Worm (Caenorhabditis elegans): Measurements from ENCODE around the gene Y57G11C.1147.
A peak's percentile ranks its signal among the peaks of the same experiment; 100 is the strongest.

Gene Y57G11C.1147

DNA sequence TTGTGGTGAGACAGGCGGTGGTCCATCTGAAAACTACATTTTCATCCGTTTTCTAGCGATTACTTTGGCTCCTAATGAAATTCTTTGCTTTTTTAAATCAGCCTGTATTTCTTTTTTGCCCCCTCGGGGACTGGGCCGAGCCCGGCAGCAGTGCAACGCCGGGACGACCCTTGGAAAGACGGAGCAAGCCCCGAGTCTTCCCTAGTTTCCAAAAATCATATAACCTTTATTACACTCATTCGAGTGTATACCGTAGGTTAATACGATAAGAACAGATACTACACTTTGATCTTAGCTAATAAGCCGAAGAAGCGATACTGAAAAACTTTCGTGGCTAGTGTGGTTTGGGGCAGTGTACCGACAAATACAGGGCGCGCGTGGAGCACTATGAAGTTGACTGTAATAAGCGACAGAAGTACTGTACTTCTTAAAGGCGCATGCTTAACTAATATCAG is 32.6 kb downstream of the Y57G11C.1147 start:
- TF ChIP-seq ceh-30 (tag; optimal IDR thresholded peaks at IDR 0.05) (no peak), unc-86 (tag; optimal IDR thresholded peaks at IDR 0.05) (no peak), mec-3 (tag; optimal IDR thresholded peaks at IDR 0.05; ENCODE audit: borderline replicate concordance) (no peak)

DNA sequence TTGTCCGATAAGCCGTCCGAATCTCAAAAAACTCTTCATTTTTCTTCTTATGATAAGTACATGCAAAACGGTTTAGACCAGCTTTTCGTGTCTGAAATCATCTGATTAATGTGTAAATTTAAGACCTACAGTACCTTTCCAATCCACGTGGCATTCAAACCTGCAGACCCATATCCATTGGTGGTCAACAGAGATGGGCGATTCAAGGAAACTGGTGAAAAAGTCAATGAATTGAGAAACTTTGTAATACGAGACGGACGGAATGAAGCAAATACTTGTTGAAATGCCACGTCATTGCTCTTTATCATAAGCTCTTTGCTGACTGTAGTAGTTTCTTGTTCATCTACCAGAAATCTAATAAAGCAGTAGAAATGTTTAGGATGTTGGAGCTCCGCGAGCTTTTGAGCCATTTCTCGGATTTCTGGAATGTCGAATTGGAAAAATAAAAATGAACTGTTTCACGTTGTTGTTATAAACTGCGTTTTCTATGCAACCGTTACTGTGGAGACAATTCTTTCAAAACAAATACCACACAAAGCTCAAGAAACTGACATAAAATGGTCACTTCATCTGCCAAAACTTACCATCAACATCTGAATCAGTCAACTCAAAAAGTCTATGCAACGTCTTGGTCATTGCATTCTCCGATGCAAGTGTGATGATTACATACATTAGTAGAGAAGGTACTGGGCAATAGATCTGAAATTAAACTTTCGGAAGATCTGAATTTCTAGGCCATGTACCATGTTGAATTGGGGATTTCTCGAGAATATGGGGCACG is 33.2 kb downstream of the Y57G11C.1147 start:
- TF ChIP-seq fkh-6 (tag; optimal IDR thresholded peaks at IDR 0.05) (no peak), ceh-2 (tag; optimal IDR thresholded peaks at IDR 0.05) (no peak), npax-4 (tag; optimal IDR thresholded peaks at IDR 0.05) (no peak), fax-1 (tag; optimal IDR thresholded peaks at IDR 0.05) (no peak), pha-4 (tag; optimal IDR thresholded peaks at IDR 0.05) (no peak), ceh-18 (tag; optimal IDR thresholded peaks at IDR 0.05) (no peak), Y22D7AL.16 (tag; optimal IDR thresholded peaks at IDR 0.05) (no peak)

DNA sequence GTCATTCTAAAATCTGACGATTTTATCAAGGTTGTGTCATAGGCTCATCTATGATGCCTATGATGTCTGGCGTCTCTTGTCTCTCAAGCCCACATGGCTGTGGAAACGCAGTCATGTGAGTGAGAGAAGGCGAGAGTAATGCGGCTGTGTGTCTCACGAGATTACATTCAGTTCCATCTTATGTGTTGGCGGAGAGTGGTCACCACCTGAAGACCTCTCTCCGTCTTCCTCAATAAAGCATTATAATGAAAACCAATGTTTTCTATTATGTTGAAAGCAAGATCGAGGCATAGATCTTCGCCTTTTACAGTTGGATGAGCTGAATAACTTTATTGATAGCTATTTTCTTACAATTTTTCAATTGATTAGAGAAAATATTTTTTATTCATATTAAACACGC is 34.0 kb downstream of the Y57G11C.1147 start:
- TF ChIP-seq nfya-1 (tag; optimal IDR thresholded peaks at IDR 0.05), result peak; percentile 27
- peak; percentile 40 for TF ChIP-seq ceh-18 (tag; optimal IDR thresholded peaks at IDR 0.05)
- peak; percentile 93 for TF ChIP-seq hlh-30 (tag; optimal IDR thresholded peaks at IDR 0.05; ENCODE audit: insufficient read depth)
- peak; percentile 44 for TF ChIP-seq ceh-31 (tag; optimal IDR thresholded peaks at IDR 0.05)
- peak; percentile 4 for TF ChIP-seq elt-2 (tag; optimal IDR thresholded peaks at IDR 0.05)
- peak; percentile 16 for TF ChIP-seq unc-42 (tag; optimal IDR thresholded peaks at IDR 0.05)
- peak; percentile 24 for TF ChIP-seq tbx-2 (tag; optimal IDR thresholded peaks at IDR 0.05)
- 0 out of 2 replicates have a peak, but pooled peaks have one; percentile 43 for TF ChIP-seq sox-2 (GFP tag; IDR thresholded peaks at IDR 0.05)

DNA sequence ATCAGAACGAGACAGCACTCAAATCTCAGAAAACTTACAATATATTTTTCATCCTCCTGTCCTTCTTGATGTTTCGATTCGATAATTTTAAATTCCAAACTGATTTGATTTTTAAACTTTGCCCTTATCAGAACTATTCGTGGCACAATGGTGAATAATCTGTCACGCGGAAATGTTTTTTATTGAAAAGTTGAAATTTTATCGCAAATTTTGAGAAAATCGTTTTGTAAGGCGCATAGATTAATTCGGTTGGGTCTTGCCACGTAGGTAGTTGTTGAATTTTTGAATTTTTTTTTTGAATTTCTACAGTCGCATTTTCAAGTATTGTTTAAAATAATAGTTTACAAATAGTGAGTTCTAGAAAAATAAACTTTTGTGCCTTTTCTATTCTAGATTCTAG is 36.5 kb downstream of the Y57G11C.1147 start, which contains the start of gene ptp-5.2:
Gene ptp-5.2 (minus strand): TSS at position 101 of the 400 bp plus-strand sequence.
- no peak for TF ChIP-seq pha-4 (tag; optimal IDR thresholded peaks at IDR 0.05)
- TF ChIP-seq T23F11.4 (GFP tag; optimal IDR thresholded peaks at IDR 0.05), result no peak
- no peak for TF ChIP-seq hlh-15 (tag; optimal IDR thresholded peaks at IDR 0.05)

DNA sequence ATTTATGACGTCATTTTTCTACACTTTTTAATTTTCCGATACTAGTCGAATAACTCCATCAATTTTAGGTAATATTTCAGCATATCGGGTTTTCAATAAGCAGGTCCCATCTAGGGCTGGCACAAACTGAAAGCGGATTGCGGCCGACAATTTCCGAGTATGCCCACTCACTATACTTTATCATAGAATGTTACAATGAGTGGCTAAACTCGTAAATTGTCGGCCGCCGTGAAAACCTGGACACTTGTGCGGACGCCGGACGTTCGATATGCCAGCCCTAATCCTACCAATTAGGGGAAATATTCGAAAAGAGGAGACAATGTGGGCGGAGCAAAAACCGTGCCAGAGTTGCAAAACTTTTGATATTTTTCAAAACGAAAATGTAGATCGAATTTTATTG is 37.7 kb downstream of the Y57G11C.1147 start:
- TF ChIP-seq nhr-232 (tag; optimal IDR thresholded peaks at IDR 0.05) (no peak), ceh-22 (tag; optimal IDR thresholded peaks at IDR 0.05) (no peak), dve-1 (tag; optimal IDR thresholded peaks at IDR 0.05) (no peak), ahr-1 (tag; optimal IDR thresholded peaks at IDR 0.05) (no peak), fax-1 (tag; optimal IDR thresholded peaks at IDR 0.05) (no peak), nhr-11 (tag; optimal IDR thresholded peaks at IDR 0.05) (no peak), elt-2 (tag; optimal IDR thresholded peaks at IDR 0.05) (no peak), C08G9.2 (tag; optimal IDR thresholded peaks at IDR 0.05) (no peak), pat-9 (tag; optimal IDR thresholded peaks at IDR 0.05) (no peak), fkh-10 (GFP tag; optimal IDR thresholded peaks at IDR 0.05) (no peak), ceh-18 (tag; optimal IDR thresholded peaks at IDR 0.05) (no peak), pha-2 (tag; optimal IDR thresholded peaks at IDR 0.05) (no peak), ceh-24 (tag; optimal IDR thresholded peaks at IDR 0.05) (no peak), elt-4 (tag; optimal IDR thresholded peaks at IDR 0.05) (no peak), npax-4 (tag; optimal IDR thresholded peaks at IDR 0.05) (no peak), pag-3 (tag; optimal IDR thresholded peaks at IDR 0.05; ENCODE audit: borderline replicate concordance) (no peak), ceh-6 (GFP tag; optimal IDR thresholded peaks at IDR 0.05) (no peak), unc-42 (tag; optimal IDR thresholded peaks at IDR 0.05) (no peak), lin-11 (tag; optimal IDR thresholded peaks at IDR 0.05) (no peak), ceh-30 (tag; optimal IDR thresholded peaks at IDR 0.05) (no peak)
